Worm (Caenorhabditis elegans) whole organism, L1 larva: ENCODE data around the gene F19G12.8.
A peak's percentile ranks its signal among the peaks of the same experiment; 100 is the strongest.

Source experiments
- C34B4.2 ChIP-seq: sonication (generic microtip); optimal IDR thresholded peaks from 2 replicates; lab custom pipeline; 2017; ENCODE audit warnings: mild to moderate bottlenecking, missing genetic modification characterization, missing compliant biosample characterization
- ama-1 ChIP-seq: fragments of 150-350 bp; optimal IDR thresholded peaks from 2 replicates; lab custom pipeline; 2014
- blmp-1 ChIP-seq: fragments of 150-350 bp; optimal IDR thresholded peaks from 2 replicates; lab custom pipeline; 2014; ENCODE audit warnings: missing biosample characterization, missing genetic modification characterization
- ceh-88 ChIP-seq: fragments of 200-800 bp; sonication (Bioruptor generic); IDR thresholded peaks from 2 replicates; pipeline ENCODE4 v1.3.6; 2022; ENCODE audit warnings: missing genetic modification characterization, missing compliant biosample characterization
- ceh-90 ChIP-seq: sonication (generic microtip); optimal IDR thresholded peaks from 2 replicates; lab custom pipeline; 2016; ENCODE audit warnings: missing genetic modification characterization, missing compliant biosample characterization
- ces-1 ChIP-seq: fragments of 150-350 bp; optimal IDR thresholded peaks from 2 replicates; lab custom pipeline; 2014; ENCODE audit warnings: missing biosample characterization, missing genetic modification reagents, missing genetic modification characterization
- dsc-1 ChIP-seq: sonication (generic microtip); optimal IDR thresholded peaks from 2 replicates; lab custom pipeline; 2016; ENCODE audit warnings: mild to moderate bottlenecking, missing genetic modification characterization, missing compliant biosample characterization
- efl-1 ChIP-seq, 4 experiments: fragments of 150-350 bp; optimal IDR thresholded peaks in 3 of 4; peaks in 1 of 4; 1 replicate in 1 of 4; 2 replicates in 3 of 4; lab custom pipeline; 2014; ENCODE audit warnings: missing biosample characterization in 2 of 4, missing genetic modification characterization in 2 of 4, missing genetic modification reagents in 2 of 4
- efl-3 ChIP-seq: fragments of 200-800 bp; sonication (Bioruptor generic); optimal IDR thresholded peaks from 2 replicates; lab custom pipeline; 2018; ENCODE audit warnings: mild to moderate bottlenecking, missing genetic modification characterization, missing compliant biosample characterization
- egl-13 ChIP-seq: sonication (generic microtip); optimal IDR thresholded peaks from 2 replicates; lab custom pipeline; 2016; ENCODE audit warnings: missing genotype, missing genetic modification reagents, missing genetic modification characterization, missing compliant biosample characterization
- egl-27 ChIP-seq, 2 experiments: fragments of 150-350 bp in 1 of 2; sonication (generic microtip); optimal IDR thresholded peaks; 3 replicates each; lab custom pipeline; 2017 to 2018; ENCODE audit warnings: missing biosample characterization in 2 of 2, missing genetic modification characterization in 2 of 2, missing genetic modification reagents in 2 of 2
- elt-2 ChIP-seq: sonication (generic microtip); optimal IDR thresholded peaks from 2 replicates; lab custom pipeline; 2016; ENCODE audit warnings: missing genetic modification characterization, mild to moderate bottlenecking, inconsistent platforms, missing compliant biosample characterization, missing genetic modification reagents
- elt-3 ChIP-seq, 6 experiments: fragments of 150-350 bp in 1 of 6; sonication (generic microtip); optimal IDR thresholded peaks; 2 replicates each; lab custom pipeline; 2017 to 2018; ENCODE audit warnings: missing biosample characterization in 6 of 6, missing genetic modification characterization in 6 of 6, inconsistent platforms in 1 of 6
- fkh-10 ChIP-seq: sonication (generic microtip); optimal IDR thresholded peaks from 2 replicates; lab custom pipeline; 2017; ENCODE audit warnings: missing biosample characterization, missing genetic modification reagents, missing genetic modification characterization
- fkh-8 ChIP-seq: sonication (generic microtip); optimal IDR thresholded peaks from 2 replicates; lab custom pipeline; 2016; ENCODE audit warnings: mild to moderate bottlenecking, missing genetic modification characterization, missing compliant biosample characterization
- fos-1 ChIP-seq: fragments of 150-350 bp; optimal IDR thresholded peaks from 2 replicates; lab custom pipeline; 2014; ENCODE audit warnings: missing biosample characterization, missing genetic modification characterization
- isw-1 ChIP-seq: fragments of 200-800 bp; sonication (Bioruptor generic); IDR thresholded peaks from 2 replicates; pipeline ENCODE4 v1.3.6; 2022; ENCODE audit warnings: missing genetic modification characterization, missing compliant biosample characterization
- jun-1 ChIP-seq: fragments of 150-350 bp; optimal IDR thresholded peaks from 2 replicates; lab custom pipeline; 2014; ENCODE audit warnings: missing biosample characterization, missing genetic modification reagents, missing genetic modification characterization
- lin-14 ChIP-seq: fragments of 200-800 bp; sonication (Bioruptor generic); optimal IDR thresholded peaks from 2 replicates; lab custom pipeline; 2018; ENCODE audit warnings: mild to moderate bottlenecking, missing genetic modification characterization, moderate library complexity, missing compliant biosample characterization
- lin-15B ChIP-seq: fragments of 150-350 bp; sonication (generic microtip); optimal IDR thresholded peaks from 3 replicates; lab custom pipeline; 2014; ENCODE audit warnings: missing biosample characterization, missing genetic modification characterization
- lin-35 ChIP-seq, 2 experiments: fragments of 150-350 bp; optimal IDR thresholded peaks; 2 replicates each; lab custom pipeline; 2014; ENCODE audit warnings: missing biosample characterization in 2 of 2, missing genetic modification characterization in 2 of 2, missing genetic modification reagents in 2 of 2
- mdl-1 ChIP-seq, 2 experiments: fragments of 150-350 bp; optimal IDR thresholded peaks; 2 replicates each; lab custom pipeline; 2014 to 2017; ENCODE audit warnings: missing biosample characterization in 2 of 2, missing genetic modification characterization in 2 of 2, inconsistent platforms in 1 of 2
- mef-2 ChIP-seq: fragments of 150-350 bp; optimal IDR thresholded peaks from 2 replicates; lab custom pipeline; 2014; ENCODE audit warnings: missing biosample characterization, missing genetic modification characterization
- mep-1 ChIP-seq: fragments of 150-350 bp; optimal IDR thresholded peaks from 2 replicates; lab custom pipeline; 2014; ENCODE audit warnings: missing biosample characterization, missing genetic modification characterization
- nhr-19 ChIP-seq: fragments of 200-800 bp; sonication (Bioruptor generic); conservative IDR thresholded peaks from 2 replicates; pipeline ENCODE4 v1.3.6; 2022; ENCODE audit warnings: missing genetic modification characterization, missing compliant biosample characterization
- nhr-237 ChIP-seq: fragments of 150-350 bp; optimal IDR thresholded peaks from 2 replicates; lab custom pipeline; 2014; ENCODE audit warnings: missing biosample characterization, missing genetic modification characterization
- nhr-28 ChIP-seq: fragments of 150-350 bp; optimal IDR thresholded peaks from 2 replicates; lab custom pipeline; 2014; ENCODE audit warnings: missing biosample characterization, missing genetic modification characterization
- nhr-71 ChIP-seq: sonication (generic microtip); optimal IDR thresholded peaks from 2 replicates; lab custom pipeline; 2016; ENCODE audit warnings: mild to moderate bottlenecking, missing genetic modification characterization, moderate library complexity, missing compliant biosample characterization
- nhr-76 ChIP-seq: sonication (generic microtip); optimal IDR thresholded peaks from 2 replicates; lab custom pipeline; 2017; ENCODE audit warnings: missing biosample characterization, missing genetic modification characterization
- nhr-77 ChIP-seq: fragments of 150-350 bp; optimal IDR thresholded peaks from 2 replicates; lab custom pipeline; 2014; ENCODE audit warnings: missing biosample characterization, missing genetic modification characterization
- nhr-85 ChIP-seq: sonication (generic microtip); peaks from one replicate; lab custom pipeline; 2016; ENCODE audit warnings: missing genetic modification characterization, inconsistent platforms, missing compliant biosample characterization
- pax-3 ChIP-seq: fragments of 200-800 bp; sonication (Bioruptor generic); optimal IDR thresholded peaks from 2 replicates; lab custom pipeline; 2018; ENCODE audit warnings: mild to moderate bottlenecking, missing genetic modification characterization, moderate library complexity, missing compliant biosample characterization
- rnt-1 ChIP-seq: sonication (generic microtip); optimal IDR thresholded peaks from 2 replicates; lab custom pipeline; 2016; ENCODE audit warnings: mild to moderate bottlenecking, missing genetic modification characterization, moderate library complexity, missing compliant biosample characterization
- skn-1 ChIP-seq: fragments of 150-350 bp; optimal IDR thresholded peaks from 2 replicates; lab custom pipeline; 2014; ENCODE audit warnings: missing biosample characterization, missing genetic modification characterization
- snpc-4 ChIP-seq: fragments of 150-350 bp; optimal IDR thresholded peaks from 2 replicates; lab custom pipeline; 2014; ENCODE audit warnings: missing biosample characterization, missing genetic modification characterization
- snu-23 ChIP-seq: sonication (generic microtip); optimal IDR thresholded peaks from 2 replicates; lab custom pipeline; 2016; ENCODE audit warnings: missing genetic modification characterization, missing compliant biosample characterization
- swsn-7 ChIP-seq: sonication (generic microtip); optimal IDR thresholded peaks from 2 replicates; lab custom pipeline; 2016; ENCODE audit warnings: missing genetic modification characterization, missing compliant biosample characterization
- tlp-1 ChIP-seq: fragments of 150-350 bp; optimal IDR thresholded peaks from 2 replicates; lab custom pipeline; 2014; ENCODE audit warnings: missing biosample characterization, missing genetic modification characterization
- unc-62 ChIP-seq: fragments of 150-350 bp; optimal IDR thresholded peaks from 2 replicates; lab custom pipeline; 2014; ENCODE audit warnings: missing biosample characterization, missing genetic modification reagents, missing genetic modification characterization
- unc-86 ChIP-seq: sonication (generic microtip); optimal IDR thresholded peaks from 2 replicates; lab custom pipeline; 2016; ENCODE audit warnings: missing genetic modification characterization, missing compliant biosample characterization
- unc-98 ChIP-seq: fragments of 200-800 bp; sonication (Bioruptor generic); IDR thresholded peaks from 2 replicates; pipeline ENCODE4 v1.3.6; 2022; ENCODE audit warnings: missing genetic modification characterization, missing compliant biosample characterization
- vab-15 ChIP-seq: sonication (generic microtip); optimal IDR thresholded peaks from 2 replicates; lab custom pipeline; 2017; ENCODE audit warnings: missing genotype, mild to moderate bottlenecking, missing genetic modification characterization, missing compliant biosample characterization
- xbp-1 ChIP-seq: sonication (generic microtip); optimal IDR thresholded peaks from 2 replicates; lab custom pipeline; 2016; ENCODE audit warnings: missing genetic modification characterization, missing compliant biosample characterization
- zip-4 ChIP-seq: fragments of 200-800 bp; sonication (Bioruptor generic); optimal IDR thresholded peaks from 2 replicates; lab custom pipeline; 2018; ENCODE audit warnings: mild to moderate bottlenecking, missing genetic modification characterization, moderate library complexity, missing compliant biosample characterization
- ztf-11 ChIP-seq, 2 experiments: sonication (generic microtip); optimal IDR thresholded peaks; 2 replicates each; lab custom pipeline; 2016 to 2017; ENCODE audit warnings: missing genetic modification characterization in 2 of 2, missing biosample characterization in 1 of 2, missing compliant biosample characterization in 1 of 2
- ztf-4 ChIP-seq: fragments of 150-350 bp; optimal IDR thresholded peaks from 2 replicates; lab custom pipeline; 2014; ENCODE audit warnings: missing biosample characterization, missing genetic modification characterization

Gene F19G12.8

DNA sequence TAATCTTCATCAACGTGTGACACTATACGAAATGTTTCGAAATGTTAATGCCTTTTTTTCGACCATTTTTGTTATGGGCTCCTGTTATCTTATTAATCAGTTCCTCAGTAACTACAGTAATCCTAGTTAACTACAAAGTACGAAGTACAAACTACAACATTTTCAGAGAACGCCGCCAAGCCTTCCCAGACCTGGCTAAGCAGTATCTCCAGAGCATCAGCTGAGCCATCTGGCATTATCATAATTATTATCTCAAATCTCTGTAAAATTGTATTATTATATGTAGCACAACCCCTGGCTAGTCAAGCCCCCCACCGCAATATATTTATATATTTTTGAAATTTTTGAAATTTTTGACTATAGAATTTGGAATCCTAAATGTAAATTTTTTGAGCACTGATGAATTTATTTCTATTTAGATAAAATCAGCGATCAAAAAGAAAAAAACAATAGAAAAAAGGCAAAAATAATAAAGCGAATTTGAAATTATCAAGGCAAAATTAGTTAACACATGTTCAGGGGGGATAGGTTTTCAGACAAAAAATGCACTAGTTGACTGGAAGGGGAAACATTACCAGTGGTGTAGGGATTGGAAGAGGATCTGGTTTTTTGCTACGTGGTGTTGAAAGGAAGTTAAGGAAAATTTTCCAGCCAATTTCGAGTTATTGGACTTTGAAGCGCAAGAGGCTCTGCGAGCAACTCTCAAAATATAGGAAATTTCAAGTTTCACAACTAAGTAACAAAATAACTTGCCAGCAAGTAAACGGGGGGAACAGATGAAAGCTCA, 34.9 kb downstream of the F19G12.8 start (continued):
- TF ChIP-seq lin-15B (tag; lab: Kevin White, UChicago) (no peak), snpc-4 (tag; lab: Kevin White, UChicago) (no peak)

DNA sequence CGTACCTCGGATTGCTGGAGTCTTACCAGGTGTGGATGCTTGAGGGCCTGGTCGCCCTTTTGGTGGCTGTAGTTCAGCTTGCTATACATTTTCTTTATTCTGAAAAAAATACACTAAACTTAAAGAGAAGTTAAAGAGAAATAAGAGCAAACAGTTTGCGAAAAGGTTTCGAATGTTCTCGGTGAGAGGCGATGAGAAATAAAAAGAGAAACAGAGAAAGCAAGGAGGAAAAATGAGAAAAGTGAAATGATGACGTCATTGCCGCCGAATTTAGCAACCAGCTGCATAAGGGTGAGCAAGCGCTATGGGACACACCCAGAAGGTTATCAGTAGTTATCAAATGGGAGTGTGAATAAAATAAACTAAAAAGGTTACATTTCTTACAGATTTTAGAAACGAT, 36.6 kb downstream of the F19G12.8 start, which contains the start of gene cebp-1:
Gene cebp-1, minus strand, starts transcription at position 99 of the 400 bp plus-strand sequence.
- TF ChIP-seq lin-35 (GFP tag; optimal IDR thresholded peaks at IDR 0.05; lab: Kevin White, UChicago) (peak in 1 of 2 experiments; percentile 0), mep-1 (peak; percentile 46), isw-1 (GFP tag; lab: Robert Waterston, UW) (no peak), ztf-4 (tag; lab: Kevin White, UChicago) (peak; percentile 22), mef-2 (peak; percentile 59), nhr-71 (peak; percentile 19), skn-1 (tag; lab: Kevin White, UChicago) (peak; percentile 39), jun-1 (no peak), efl-1 (optimal IDR thresholded peaks at IDR 0.05; lab: Kevin White, UChicago) (no peak), efl-1 (GFP tag; optimal IDR thresholded peaks at IDR 0.05 in 1 of 2; lab: Kevin White, UChicago) (peak in 1 of 2 experiments; percentile 69), nhr-19 (GFP tag; lab: Robert Waterston, UW) (0 out of 2 replicates have a peak, but pooled peaks have one; percentile 2), blmp-1 (tag; lab: Kevin White, UChicago) (peak; percentile 89), elt-2 (tag; lab: Kevin White, UChicago) (peak; percentile 21), vab-15 (tag; lab: Kevin White, UChicago) (no peak), rnt-1 (tag; lab: Kevin White, UChicago) (peak; percentile 10)

DNA sequence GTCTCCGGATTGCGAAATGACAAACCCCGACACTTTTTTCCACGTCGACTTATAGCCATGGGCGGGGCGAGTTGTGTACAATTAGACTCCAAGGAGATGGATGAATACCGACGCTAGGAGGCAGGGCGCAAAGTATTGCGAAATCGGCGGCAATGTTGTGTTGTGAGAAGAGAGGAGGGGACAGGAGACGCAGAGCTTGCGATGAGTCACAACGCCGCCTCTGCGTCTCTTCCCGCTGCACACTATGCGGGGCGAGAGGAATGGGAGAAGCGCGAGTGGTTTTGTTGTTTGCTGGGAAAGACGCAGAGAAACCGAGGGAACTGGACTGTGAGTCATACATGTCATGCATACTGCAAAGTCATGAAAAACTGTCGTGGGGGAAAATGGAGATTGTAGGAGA, 37.3 kb downstream of the F19G12.8 start:
- TF ChIP-seq unc-62 (GFP tag; lab: Kevin White, UChicago) (no peak), nhr-77 (tag; lab: Kevin White, UChicago) (peak; percentile 67), pax-3 (tag; lab: Kevin White, UChicago) (peak; percentile 78), mdl-1 (tag; optimal IDR thresholded peaks at IDR 0.05; lab: Kevin White, UChicago) (peak in 1 of 2 experiments; percentile 87), ceh-88 (GFP tag; lab: Robert Waterston, UW) (peak; percentile 25; the same call in 1 of the 2 replicates), jun-1 (peak; percentile 100), egl-13 (tag; lab: Kevin White, UChicago) (peak; percentile 69), nhr-76 (tag; lab: Kevin White, UChicago) (no peak), dsc-1 (peak; percentile 67), fkh-8 (tag; lab: Kevin White, UChicago) (peak; percentile 96), fkh-10 (GFP tag; lab: Kevin White, UChicago) (peak; percentile 67), unc-98 (GFP tag; lab: Robert Waterston, UW) (peak; percentile 14; the same call in 1 of the 2 replicates), C34B4.2 (no peak), nhr-28 (tag; lab: Kevin White, UChicago) (no peak), zip-4 (GFP tag; lab: Kevin White, UChicago) (peak; percentile 100), tlp-1 (no peak), ztf-4 (tag; lab: Kevin White, UChicago) (peak; percentile 76), fos-1 (tag; lab: Kevin White, UChicago) (peak; percentile 100), nhr-85 (tag; lab: Kevin White, UChicago) (peak; percentile 98), unc-86 (tag; lab: Kevin White, UChicago) (peak; percentile 78), ceh-90 (no peak), ztf-11 (tag; optimal IDR thresholded peaks at IDR 0.05; lab: Kevin White, UChicago) (peak in 1 of 2 experiments; percentile 64), xbp-1 (tag; lab: Kevin White, UChicago) (peak; percentile 90), elt-3 (tag; optimal IDR thresholded peaks at IDR 0.05; lab: Kevin White, UChicago) (peak in 3 of 6 experiments; percentile 37 to 85 (median 60)), nhr-237 (tag; lab: Kevin White, UChicago) (peak; percentile 79), skn-1 (tag; lab: Kevin White, UChicago) (peak; percentile 99), ces-1 (GFP tag; lab: Kevin White, UChicago) (no peak), mep-1 (peak; percentile 84), rnt-1 (tag; lab: Kevin White, UChicago) (peak; percentile 78), snpc-4 (tag; lab: Kevin White, UChicago) (peak; percentile 65), efl-3 (GFP tag; lab: Kevin White, UChicago) (no peak), lin-14 (GFP tag; lab: Kevin White, UChicago) (peak; percentile 97), snu-23 (GFP tag; lab: Kevin White, UChicago) (peak; percentile 94), mef-2 (peak; percentile 70), egl-27 (tag; optimal IDR thresholded peaks at IDR 0.05; lab: Kevin White, UChicago) (peak; percentile 55 to 81), swsn-7 (tag; lab: Kevin White, UChicago) (peak; percentile 87), vab-15 (tag; lab: Kevin White, UChicago) (no peak), ama-1 (lab: Kevin White, UChicago) (no peak)
